Worm (Caenorhabditis elegans) whole organism, L1 larva: Measurements from ENCODE around the gene K10C2.6.
A peak's percentile ranks its signal among the peaks of the same experiment; 100 is the strongest.

Experiments
- C16A3.4 ChIP-seq: fragments of 150-350 bp; optimal IDR thresholded peaks from 2 replicates; lab custom pipeline; 2014; ENCODE audit warnings: missing biosample characterization, missing genetic modification characterization
- blmp-1 ChIP-seq: fragments of 150-350 bp; optimal IDR thresholded peaks from 2 replicates; lab custom pipeline; 2014; ENCODE audit warnings: missing biosample characterization, missing genetic modification characterization
- ceh-63 ChIP-seq: fragments of 200-800 bp; sonication (Bioruptor generic); optimal IDR thresholded peaks from 2 replicates; lab custom pipeline; 2018; ENCODE audit warnings: mild to moderate bottlenecking, missing genetic modification characterization, missing compliant biosample characterization
- ceh-82 ChIP-seq, 3 experiments: fragments of 150-350 bp in 1 of 3; sonication (generic microtip) in 2 of 3; optimal IDR thresholded peaks; 2 replicates each; lab custom pipeline; 2014 to 2017; ENCODE audit warnings: missing biosample characterization in 3 of 3, missing genetic modification characterization in 3 of 3
- ceh-90 ChIP-seq: sonication (generic microtip); optimal IDR thresholded peaks from 2 replicates; lab custom pipeline; 2016; ENCODE audit warnings: missing genetic modification characterization, missing compliant biosample characterization
- ces-1 ChIP-seq: fragments of 150-350 bp; optimal IDR thresholded peaks from 2 replicates; lab custom pipeline; 2014; ENCODE audit warnings: missing biosample characterization, missing genetic modification reagents, missing genetic modification characterization
- dpl-1 ChIP-seq, 3 experiments: fragments of 150-350 bp in 2 of 3; sonication (generic microtip) in 1 of 3; optimal IDR thresholded peaks; 2 replicates each; lab custom pipeline; 2014 to 2017; ENCODE audit warnings: missing biosample characterization in 3 of 3, missing genetic modification characterization in 3 of 3, missing genetic modification reagents in 3 of 3
- dsc-1 ChIP-seq: sonication (generic microtip); optimal IDR thresholded peaks from 2 replicates; lab custom pipeline; 2016; ENCODE audit warnings: mild to moderate bottlenecking, missing genetic modification characterization, missing compliant biosample characterization
- efl-1 ChIP-seq, 4 experiments: fragments of 150-350 bp; optimal IDR thresholded peaks in 3 of 4; peaks in 1 of 4; 1 replicate in 1 of 4; 2 replicates in 3 of 4; lab custom pipeline; 2014; ENCODE audit warnings: missing biosample characterization in 2 of 4, missing genetic modification characterization in 2 of 4, missing genetic modification reagents in 2 of 4
- egl-13 ChIP-seq: sonication (generic microtip); optimal IDR thresholded peaks from 2 replicates; lab custom pipeline; 2016; ENCODE audit warnings: missing genotype, missing genetic modification reagents, missing genetic modification characterization, missing compliant biosample characterization
- elt-2 ChIP-seq: sonication (generic microtip); optimal IDR thresholded peaks from 2 replicates; lab custom pipeline; 2016; ENCODE audit warnings: missing genetic modification characterization, mild to moderate bottlenecking, inconsistent platforms, missing compliant biosample characterization, missing genetic modification reagents
- elt-3 ChIP-seq, 6 experiments: fragments of 150-350 bp in 1 of 6; sonication (generic microtip); optimal IDR thresholded peaks; 2 replicates each; lab custom pipeline; 2017 to 2018; ENCODE audit warnings: missing biosample characterization in 6 of 6, missing genetic modification characterization in 6 of 6, inconsistent platforms in 1 of 6
- fkh-10 ChIP-seq: sonication (generic microtip); optimal IDR thresholded peaks from 2 replicates; lab custom pipeline; 2017; ENCODE audit warnings: missing biosample characterization, missing genetic modification reagents, missing genetic modification characterization
- fkh-4 ChIP-seq: sonication (generic microtip); optimal IDR thresholded peaks from 2 replicates; lab custom pipeline; 2016; ENCODE audit warnings: missing compliant biosample characterization, missing genetic modification characterization, borderline replicate concordance
- fkh-8 ChIP-seq: sonication (generic microtip); optimal IDR thresholded peaks from 2 replicates; lab custom pipeline; 2016; ENCODE audit warnings: mild to moderate bottlenecking, missing genetic modification characterization, missing compliant biosample characterization
- fos-1 ChIP-seq: fragments of 150-350 bp; optimal IDR thresholded peaks from 2 replicates; lab custom pipeline; 2014; ENCODE audit warnings: missing biosample characterization, missing genetic modification characterization
- grh-1 ChIP-seq: fragments of 200-800 bp; sonication (Bioruptor generic); IDR thresholded peaks from 2 replicates; pipeline ENCODE4 v1.3.6; 2022; ENCODE audit warnings: missing genetic modification reagents, missing genetic modification characterization, missing compliant biosample characterization
- hpl-2 ChIP-seq: fragments of 150-350 bp; optimal IDR thresholded peaks from 2 replicates; lab custom pipeline; 2014; ENCODE audit warnings: missing biosample characterization, missing genetic modification reagents, missing genetic modification characterization
- jun-1 ChIP-seq: fragments of 150-350 bp; optimal IDR thresholded peaks from 2 replicates; lab custom pipeline; 2014; ENCODE audit warnings: missing biosample characterization, missing genetic modification reagents, missing genetic modification characterization
- lin-13 ChIP-seq: fragments of 150-350 bp; optimal IDR thresholded peaks from 2 replicates; lab custom pipeline; 2014; ENCODE audit warnings: missing biosample characterization, missing genetic modification reagents, missing genetic modification characterization
- lin-14 ChIP-seq: fragments of 200-800 bp; sonication (Bioruptor generic); optimal IDR thresholded peaks from 2 replicates; lab custom pipeline; 2018; ENCODE audit warnings: mild to moderate bottlenecking, missing genetic modification characterization, moderate library complexity, missing compliant biosample characterization
- lin-39 ChIP-seq: fragments of 150-350 bp; optimal IDR thresholded peaks from 2 replicates; lab custom pipeline; 2014; ENCODE audit warnings: missing biosample characterization, missing genetic modification reagents, missing genetic modification characterization
- lsy-2 ChIP-seq, 2 experiments: fragments of 150-350 bp; optimal IDR thresholded peaks; 2 replicates each; lab custom pipeline; 2014; ENCODE audit warnings: missing biosample characterization in 2 of 2, missing genetic modification characterization in 2 of 2
- mdl-1 ChIP-seq, 2 experiments: fragments of 150-350 bp; optimal IDR thresholded peaks; 2 replicates each; lab custom pipeline; 2014 to 2017; ENCODE audit warnings: missing biosample characterization in 2 of 2, missing genetic modification characterization in 2 of 2, inconsistent platforms in 1 of 2
- mep-1 ChIP-seq: fragments of 150-350 bp; optimal IDR thresholded peaks from 2 replicates; lab custom pipeline; 2014; ENCODE audit warnings: missing biosample characterization, missing genetic modification characterization
- nhr-12 ChIP-seq: sonication (generic microtip); optimal IDR thresholded peaks from 2 replicates; lab custom pipeline; 2017; ENCODE audit warnings: missing biosample characterization, missing genetic modification characterization
- nhr-47 ChIP-seq: sonication (generic microtip); optimal IDR thresholded peaks from 2 replicates; lab custom pipeline; 2016; ENCODE audit warnings: mild to moderate bottlenecking, missing genetic modification characterization, moderate library complexity, missing compliant biosample characterization
- nhr-77 ChIP-seq: fragments of 150-350 bp; optimal IDR thresholded peaks from 2 replicates; lab custom pipeline; 2014; ENCODE audit warnings: missing biosample characterization, missing genetic modification characterization
- nhr-85 ChIP-seq: sonication (generic microtip); peaks from one replicate; lab custom pipeline; 2016; ENCODE audit warnings: missing genetic modification characterization, inconsistent platforms, missing compliant biosample characterization
- rnt-1 ChIP-seq: sonication (generic microtip); optimal IDR thresholded peaks from 2 replicates; lab custom pipeline; 2016; ENCODE audit warnings: mild to moderate bottlenecking, missing genetic modification characterization, moderate library complexity, missing compliant biosample characterization
- skn-1 ChIP-seq: fragments of 150-350 bp; optimal IDR thresholded peaks from 2 replicates; lab custom pipeline; 2014; ENCODE audit warnings: missing biosample characterization, missing genetic modification characterization
- snu-23 ChIP-seq: sonication (generic microtip); optimal IDR thresholded peaks from 2 replicates; lab custom pipeline; 2016; ENCODE audit warnings: missing genetic modification characterization, missing compliant biosample characterization
- sox-4 ChIP-seq: sonication (generic microtip); optimal IDR thresholded peaks from 2 replicates; lab custom pipeline; 2016; ENCODE audit warnings: missing genetic modification characterization, missing compliant biosample characterization
- sptf-1 ChIP-seq: fragments of 150-350 bp; optimal IDR thresholded peaks from 2 replicates; lab custom pipeline; 2014; ENCODE audit warnings: missing biosample characterization, missing genetic modification characterization
- swsn-7 ChIP-seq: sonication (generic microtip); optimal IDR thresholded peaks from 2 replicates; lab custom pipeline; 2016; ENCODE audit warnings: missing genetic modification characterization, missing compliant biosample characterization
- unc-130 ChIP-seq: fragments of 150-350 bp; optimal IDR thresholded peaks from 2 replicates; lab custom pipeline; 2017; ENCODE audit warnings: missing biosample characterization, missing genetic modification characterization, inconsistent platforms
- unc-86 ChIP-seq: sonication (generic microtip); optimal IDR thresholded peaks from 2 replicates; lab custom pipeline; 2016; ENCODE audit warnings: missing genetic modification characterization, missing compliant biosample characterization
- unc-98 ChIP-seq: fragments of 200-800 bp; sonication (Bioruptor generic); IDR thresholded peaks from 2 replicates; pipeline ENCODE4 v1.3.6; 2022; ENCODE audit warnings: missing genetic modification characterization, missing compliant biosample characterization
- vab-15 ChIP-seq: sonication (generic microtip); optimal IDR thresholded peaks from 2 replicates; lab custom pipeline; 2017; ENCODE audit warnings: missing genotype, mild to moderate bottlenecking, missing genetic modification characterization, missing compliant biosample characterization
- ztf-11 ChIP-seq, 2 experiments: sonication (generic microtip); optimal IDR thresholded peaks; 2 replicates each; lab custom pipeline; 2016 to 2017; ENCODE audit warnings: missing genetic modification characterization in 2 of 2, missing biosample characterization in 1 of 2, missing compliant biosample characterization in 1 of 2

Gene K10C2.6

ce11 chrX:6413583-6413982 is 37.7 kb upstream of the K10C2.6 start:
- TF ChIP-seq lin-14 (GFP tag; lab: Kevin White, UChicago) (peak; percentile 34), vab-15 (tag; lab: Kevin White, UChicago) (no peak), elt-2 (tag; lab: Kevin White, UChicago) (no peak), efl-1 (optimal IDR thresholded peaks at IDR 0.05; lab: Kevin White, UChicago) (no peak), efl-1 (GFP tag; optimal IDR thresholded peaks at IDR 0.05 in 1 of 2; lab: Kevin White, UChicago) (peak in 1 of 2 experiments; percentile 1)
- TF ChIP-seq, all 84 proteins: peak for 2

ce11 chrX:6416357-6417087 is 34.7 kb upstream of the K10C2.6 start, which contains the start of gene T22E5.6:
Gene T22E5.6 (minus strand): TSS chrX:6416407.
- TF ChIP-seq hpl-2 (no peak), jun-1 (tag; lab: Kevin White, UChicago) (no peak), unc-98 (GFP tag; lab: Robert Waterston, UW) (no peak), C16A3.4 (tag; lab: Kevin White, UChicago) (no peak), grh-1 (GFP tag; lab: Robert Waterston, UW) (no peak), fos-1 (tag; lab: Kevin White, UChicago) (no peak), egl-13 (tag; lab: Kevin White, UChicago) (no peak), snu-23 (GFP tag; lab: Kevin White, UChicago) (peak; percentile 37), ztf-11 (tag; optimal IDR thresholded peaks at IDR 0.05; lab: Kevin White, UChicago) (no peak), vab-15 (tag; lab: Kevin White, UChicago) (no peak), lsy-2 (tag; optimal IDR thresholded peaks at IDR 0.05; lab: Kevin White, UChicago) (peak in 1 of 2 experiments; percentile 10), ces-1 (no peak), mep-1 (peak; percentile 40), nhr-47 (no peak), nhr-85 (peak; percentile 83), swsn-7 (no peak), dpl-1 (GFP tag; optimal IDR thresholded peaks at IDR 0.05; lab: Kevin White, UChicago) (no peak), elt-3 (tag; optimal IDR thresholded peaks at IDR 0.05; lab: Kevin White, UChicago) (peak in 2 of 6 experiments; percentile 20 to 37), blmp-1 (tag; lab: Kevin White, UChicago) (peak; percentile 74), rnt-1 (tag; lab: Kevin White, UChicago) (no peak), lin-13 (no peak), ceh-90 (tag; lab: Kevin White, UChicago) (no peak), sox-4 (tag; lab: Kevin White, UChicago) (no peak), nhr-77 (tag; lab: Kevin White, UChicago) (no peak), mdl-1 (tag; optimal IDR thresholded peaks at IDR 0.05; lab: Kevin White, UChicago) (no peak), sptf-1 (tag; lab: Kevin White, UChicago) (no peak), skn-1 (tag; lab: Kevin White, UChicago) (no peak), ceh-82 (tag; optimal IDR thresholded peaks at IDR 0.05; lab: Kevin White, UChicago) (no peak), lin-14 (GFP tag; lab: Kevin White, UChicago) (peak; percentile 65), fkh-4 (tag; lab: Kevin White, UChicago) (no peak), unc-86 (tag; lab: Kevin White, UChicago) (no peak), ceh-63 (no peak), fkh-8 (tag; lab: Kevin White, UChicago) (no peak)

ce11 chrX:6419113-6419512 is 32.1 kb upstream of the K10C2.6 start:
- TF ChIP-seq dsc-1 (tag; lab: Kevin White, UChicago) (peak; percentile 35), unc-130 (tag; lab: Kevin White, UChicago) (no peak), ceh-82 (tag; optimal IDR thresholded peaks at IDR 0.05; lab: Kevin White, UChicago) (no peak), fkh-10 (GFP tag; lab: Kevin White, UChicago) (peak; percentile 64), egl-13 (tag; lab: Kevin White, UChicago) (no peak), lin-39 (tag; lab: Kevin White, UChicago) (no peak), lin-14 (GFP tag; lab: Kevin White, UChicago) (peak; percentile 48), nhr-12 (tag; lab: Kevin White, UChicago) (no peak)
